Worm (Caenorhabditis elegans) whole organism, midembryonic: ENCODE measurements around the gene btbd-10.

Experiments
- T22C8.4 ChIP-seq: fragments of 200-800 bp; sonication (Bioruptor generic); IDR thresholded peaks from 2 replicates; pipeline ENCODE4 v1.3.6; 2022; ENCODE audit warnings: missing genetic modification characterization, missing compliant biosample characterization
- cog-1 ChIP-seq: sonication (generic microtip); optimal IDR thresholded peaks from 2 replicates; lab custom pipeline; 2016; ENCODE audit warnings: missing genetic modification characterization, missing compliant biosample characterization
- flt-1 ChIP-seq: fragments of 200-800 bp; sonication (Bioruptor generic); IDR thresholded peaks from 2 replicates; pipeline ENCODE4 v1.3.6; 2022; ENCODE audit warnings: missing genetic modification characterization, missing compliant biosample characterization
- klf-2 ChIP-seq: fragments of 200-800 bp; sonication (Bioruptor generic); conservative IDR thresholded peaks from 2 replicates; pipeline ENCODE4 v1.3.6; 2022; ENCODE audit warnings: missing genetic modification reagents, missing genetic modification characterization, missing compliant biosample characterization
- med-1 ChIP-seq: sonication (generic microtip); optimal IDR thresholded peaks from 2 replicates; lab custom pipeline; 2017; ENCODE audit warnings: missing genetic modification characterization, mild to moderate bottlenecking, missing compliant biosample characterization, antibody characterized with exemption, missing genetic modification reagents; ENCODE audit not compliant: insufficient read depth
- ref-1 ChIP-seq: fragments of 200-800 bp; sonication (Bioruptor generic); conservative IDR thresholded peaks from 2 replicates; pipeline ENCODE4 v1.3.6; 2022; ENCODE audit warnings: missing genetic modification reagents, missing genetic modification characterization, missing compliant biosample characterization
- tab-1 ChIP-seq: fragments of 200-800 bp; sonication (Bioruptor generic); IDR thresholded peaks from 2 replicates; pipeline ENCODE4 v1.3.6; 2022; ENCODE audit warnings: missing genetic modification characterization, missing compliant biosample characterization
- ztf-23 ChIP-seq: fragments of 200-800 bp; sonication (Bioruptor generic); IDR thresholded peaks from 2 replicates; pipeline ENCODE4 v1.3.6; 2022; ENCODE audit warnings: missing genetic modification reagents, missing genetic modification characterization, missing compliant biosample characterization
- ztf-29 ChIP-seq: fragments of 200-800 bp; sonication (Bioruptor generic); IDR thresholded peaks from 2 replicates; pipeline ENCODE4 v1.3.6; 2022; ENCODE audit warnings: missing genetic modification reagents, missing genetic modification characterization, missing compliant biosample characterization

Gene btbd-10

ce11 chrII:4954099-4954959 is 49.5 kb downstream of the btbd-10 start:
- TF ChIP-seq tab-1 (GFP tag; lab: Robert Waterston, UW) (no peak), ref-1 (GFP tag; lab: Robert Waterston, UW) (no peak), klf-2 (no peak), flt-1 (GFP tag; lab: Robert Waterston, UW) (no peak), cog-1 (tag; lab: Kevin White, UChicago) (no peak), T22C8.4 (GFP tag; lab: Robert Waterston, UW) (no peak), ztf-23 (GFP tag; lab: Robert Waterston, UW) (no peak), ztf-29 (no peak), med-1 (no peak)

ce11 chrII:4955353-4955752 is 50.5 kb downstream of the btbd-10 start, which contains the start of gene pbs-3:
TSS of gene pbs-3 (minus strand) at chrII:4955427.
- no peak for TF ChIP-seq ref-1 (GFP tag; lab: Robert Waterston, UW)
- TF ChIP-seq klf-2, result no peak
- no peak for TF ChIP-seq T22C8.4 (GFP tag; lab: Robert Waterston, UW)
- 0 out of 2 replicates have a peak, but pooled peaks have one; percentile 56 for TF ChIP-seq flt-1 (GFP tag; lab: Robert Waterston, UW)
- no peak for TF ChIP-seq ztf-29
- no peak for TF ChIP-seq ztf-23 (GFP tag; lab: Robert Waterston, UW)
- TF ChIP-seq med-1, result no peak
- peak; percentile 12 for TF ChIP-seq cog-1 (tag; lab: Kevin White, UChicago)
- TF ChIP-seq tab-1 (GFP tag; lab: Robert Waterston, UW), result no peak

- TF ChIP-seq ref-1 (GFP tag; lab: Robert Waterston, UW) (no peak), ztf-23 (GFP tag; lab: Robert Waterston, UW) (0 out of 2 replicates have a peak, but pooled peaks have one; percentile 19)
These were observed 54.9 kb downstream of the btbd-10 start, which contains the start of gene ulp-2 for ce11 chrII:4959719-4960118. TSS of gene ulp-2 (minus strand) at chrII:4959876.

- TF ChIP-seq med-1, result no peak
- TF ChIP-seq ztf-23 (GFP tag; lab: Robert Waterston, UW), result no peak
- TF ChIP-seq ref-1 (GFP tag; lab: Robert Waterston, UW), result no peak
- TF ChIP-seq T22C8.4 (GFP tag; lab: Robert Waterston, UW), result no peak
- TF ChIP-seq ztf-29, result no peak
- no peak for TF ChIP-seq tab-1 (GFP tag; lab: Robert Waterston, UW)
- no peak for TF ChIP-seq klf-2
- TF ChIP-seq flt-1 (GFP tag; lab: Robert Waterston, UW), result no peak
- TF ChIP-seq cog-1 (tag; lab: Kevin White, UChicago), result no peak
These were observed 55.9 kb downstream of the btbd-10 start for ce11 chrII:4960690-4961089.
